Fruit fly (Drosophila melanogaster): Measurements from ENCODE around the gene bowl.
A peak's percentile ranks its signal among the peaks of the same experiment; 100 is the strongest.

bowl gene

DNA sequence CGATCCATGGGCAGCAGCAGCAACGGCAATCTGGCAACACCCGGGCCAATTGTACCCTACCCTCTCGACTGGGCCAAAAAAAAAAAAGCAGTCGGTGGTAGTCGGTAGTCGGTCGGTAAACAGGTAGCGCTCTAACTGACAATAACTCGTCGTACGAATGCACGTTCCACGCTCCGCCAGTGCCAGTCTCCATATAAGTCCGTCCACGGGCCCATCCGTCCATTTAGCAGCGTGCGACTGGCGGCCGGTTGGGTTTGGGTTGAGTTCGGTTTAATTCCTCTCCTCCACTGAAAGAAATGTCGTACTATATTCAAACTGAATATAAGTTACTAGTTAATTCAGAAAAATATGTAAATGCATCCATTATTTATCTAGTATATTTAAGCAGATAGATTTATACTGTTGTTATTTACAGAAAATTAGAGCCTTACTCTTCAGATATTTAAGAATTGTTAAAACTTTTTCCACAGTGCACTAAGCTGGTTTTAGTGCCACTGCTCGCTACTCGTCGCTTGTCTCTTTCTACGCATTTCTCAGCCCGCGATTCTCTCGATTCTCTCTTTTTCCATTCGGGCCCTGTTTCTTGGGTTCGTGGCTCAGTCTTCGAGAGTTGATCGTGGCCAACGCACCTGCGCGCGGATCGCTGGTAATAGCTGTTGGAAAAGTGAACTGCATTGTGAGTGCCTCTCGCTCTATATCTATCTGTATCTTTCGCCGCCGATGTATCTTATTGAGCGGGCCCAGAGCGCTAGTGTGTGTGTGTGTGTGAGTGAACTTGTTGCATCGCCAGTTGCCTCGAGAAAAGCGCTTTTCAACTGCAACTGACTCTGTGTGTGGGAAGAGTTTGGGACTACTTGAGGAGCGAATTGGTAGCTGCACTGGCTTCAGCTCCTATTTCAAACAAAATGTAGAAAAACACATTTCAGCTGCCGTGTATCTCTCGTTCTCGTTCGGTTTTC is at the start of gene bowl (continued):
- peak; percentile 95 for TF ChIP-seq Ets96B (tag; optimal IDR thresholded peaks at IDR 0.05)
- peak; percentile 97 for TF ChIP-seq topi (GFP tag; optimal IDR thresholded peaks at IDR 0.05)
- peak; percentile 99 for TF ChIP-seq CG6792 (GFP tag; optimal IDR thresholded peaks at IDR 0.05)
- peak; percentile 81 to 98 for TF ChIP-seq salr (GFP tag; optimal IDR thresholded peaks at IDR 0.05)
- peak; percentile 99 for TF ChIP-seq CG15336 (GFP tag; IDR thresholded peaks at IDR 0.05)
- TF ChIP-seq Gug (GFP tag; IDR thresholded peaks at IDR 0.05): peak; percentile 97
- peak; percentile 50 for TF ChIP-seq Hr38 (GFP tag; optimal IDR thresholded peaks at IDR 0.05)
- TF ChIP-seq CG32006 (GFP tag; optimal IDR thresholded peaks at IDR 0.05): peak; percentile 96
- peak; percentile 92 to 93 for TF ChIP-seq ss (GFP tag; optimal IDR thresholded peaks at IDR 0.05)
- peak; percentile 98 for TF ChIP-seq Met (GFP tag; optimal IDR thresholded peaks at IDR 0.05)

DNA sequence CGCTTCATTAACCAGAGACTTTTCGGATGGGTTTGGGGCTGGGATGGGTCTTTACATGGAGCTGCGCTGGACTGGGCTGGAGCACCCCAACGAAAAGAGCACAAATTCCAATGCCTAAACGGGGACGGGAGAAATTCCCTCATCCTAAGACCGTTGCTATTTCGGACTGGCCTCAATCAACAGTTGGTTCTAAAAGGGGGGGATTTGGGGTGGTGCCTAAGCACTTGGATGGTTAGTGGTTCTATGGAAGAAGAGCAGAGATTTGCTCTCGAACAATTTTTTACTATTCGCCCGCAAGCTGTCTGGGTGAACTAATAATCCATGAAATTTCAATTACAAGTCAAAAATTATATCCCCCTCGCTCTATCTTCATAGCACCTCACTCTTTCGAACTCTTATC is 41.9 kb upstream of the bowl start:
- TF ChIP-seq fd59A (GFP tag; optimal IDR thresholded peaks at IDR 0.05) (no peak), cyc (GFP tag; optimal IDR thresholded peaks at IDR 0.05) (no peak), Smox (GFP tag; optimal IDR thresholded peaks at IDR 0.05) (no peak), eg (GFP tag; IDR thresholded peaks at IDR 0.05) (no peak), dac (GFP tag; optimal IDR thresholded peaks at IDR 0.05) (no peak), Sox102F (GFP tag; optimal IDR thresholded peaks at IDR 0.05) (no peak), CG10631 (GFP tag; optimal IDR thresholded peaks at IDR 0.05) (no peak)

DNA sequence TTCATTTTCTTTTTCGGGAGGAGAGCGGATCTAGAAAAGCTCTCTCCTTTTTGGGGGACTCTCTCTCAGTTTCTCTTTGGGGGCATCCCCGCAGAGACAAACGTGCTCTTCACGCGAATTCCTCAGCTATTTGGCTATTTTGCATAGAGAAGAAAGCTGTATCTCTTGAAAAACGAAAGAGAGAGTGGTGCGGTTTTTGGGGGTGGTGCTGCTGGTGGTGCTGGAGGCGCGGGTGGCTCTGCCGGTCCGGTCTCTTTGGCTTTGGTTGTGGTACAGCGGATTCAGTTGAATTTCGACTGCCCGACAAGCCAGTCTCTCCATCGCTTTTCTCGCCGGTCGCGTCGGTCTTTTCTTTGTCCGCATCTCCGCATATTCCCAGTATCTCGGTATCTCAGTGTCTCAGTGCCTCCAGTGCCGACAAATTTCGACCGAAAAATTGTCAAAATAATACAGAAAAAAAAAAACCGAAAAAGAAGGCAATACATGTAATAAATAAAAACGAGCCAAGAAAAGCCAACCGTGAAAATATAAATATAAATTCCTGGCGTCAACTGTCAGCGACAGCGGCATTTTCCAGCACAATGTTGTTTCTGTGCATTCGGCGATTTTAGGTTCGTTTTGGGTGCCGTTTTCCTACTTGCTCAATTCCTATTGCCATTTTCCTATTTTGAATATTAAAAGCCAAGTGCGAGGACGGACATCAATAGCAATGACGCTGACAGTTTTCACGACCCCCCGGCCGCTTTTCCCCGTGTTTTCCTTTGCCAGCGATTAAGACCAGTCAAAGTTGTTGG is 41.1 kb upstream of the bowl start, which contains the start of gene CG10019:
Gene CG10019 (plus strand): TSS at position 285 of the 794 bp plus-strand sequence.
- TF ChIP-seq CG7368 (GFP tag; optimal IDR thresholded peaks at IDR 0.05) (no peak), Sox15 (GFP tag; optimal IDR thresholded peaks at IDR 0.05) (no peak), Eip75B (GFP tag; optimal IDR thresholded peaks at IDR 0.05) (no peak), CG11762 (GFP tag; optimal IDR thresholded peaks at IDR 0.05; ENCODE audit: insufficient read depth) (no peak), CG1621 (tag; optimal IDR thresholded peaks at IDR 0.05) (no peak), dsx (GFP tag; optimal IDR thresholded peaks at IDR 0.05; ENCODE audit: poor library complexity, severe bottlenecking) (no peak), CG34406 (GFP tag; optimal IDR thresholded peaks at IDR 0.05) (no peak), cyc (GFP tag; optimal IDR thresholded peaks at IDR 0.05) (no peak), CG8119 (GFP tag; IDR thresholded peaks at IDR 0.05) (0 out of 3 replicates have a peak, but pooled peaks have one; percentile 27), CG11902 (GFP tag; optimal IDR thresholded peaks at IDR 0.05) (no peak), acj6 (GFP tag; optimal IDR thresholded peaks at IDR 0.05) (no peak), Eip93F (GFP tag; optimal IDR thresholded peaks at IDR 0.05) (no peak), CG10631 (GFP tag; optimal IDR thresholded peaks at IDR 0.05) (no peak), CG11294 (GFP tag; IDR thresholded peaks at IDR 0.05) (no peak), fkh (GFP tag; optimal IDR thresholded peaks at IDR 0.05) (no peak), salr (GFP tag; optimal IDR thresholded peaks at IDR 0.05) (no peak), Smox (GFP tag; optimal IDR thresholded peaks at IDR 0.05) (no peak), Hr39 (GFP tag; optimal IDR thresholded peaks at IDR 0.05) (no peak), svp (GFP tag) (no peak), CG8319 (GFP tag; optimal IDR thresholded peaks at IDR 0.05) (no peak), eg (GFP tag; IDR thresholded peaks at IDR 0.05) (peak; percentile 56; the same call in 1 of the 3 replicates), Lpt (GFP tag; optimal IDR thresholded peaks at IDR 0.05) (no peak), pdm3 (GFP tag; optimal IDR thresholded peaks at IDR 0.05) (no peak), CG3032 (tag; optimal IDR thresholded peaks at IDR 0.05) (no peak), Hr38 (GFP tag; optimal IDR thresholded peaks at IDR 0.05) (no peak), CG3919 (GFP tag; optimal IDR thresholded peaks at IDR 0.05) (no peak), Hr4 (GFP tag; optimal IDR thresholded peaks at IDR 0.05) (no peak), CG4318 (GFP tag; optimal IDR thresholded peaks at IDR 0.05) (no peak), fd59A (GFP tag; optimal IDR thresholded peaks at IDR 0.05) (no peak), spab (GFP tag; optimal IDR thresholded peaks at IDR 0.05) (no peak), CG8632 (GFP tag; optimal IDR thresholded peaks at IDR 0.05) (no peak), CG9139 (GFP tag; optimal IDR thresholded peaks at IDR 0.05) (no peak), CG6276 (GFP tag; optimal IDR thresholded peaks at IDR 0.05) (peak; percentile 44), CG15336 (GFP tag; IDR thresholded peaks at IDR 0.05) (peak; percentile 31; the same call in 1 of the 2 replicates), lz (GFP tag; optimal IDR thresholded peaks at IDR 0.05) (no peak)
